Fruit fly (Drosophila melanogaster): ENCODE data around the gene CG32507.

- TF ChIP-seq kay (GFP tag; ENCODE audit: borderline replicate concordance) (no peak), CG5204 (GFP tag; optimal IDR thresholded peaks at IDR 0.05) (no peak), CG7101 (tag; optimal IDR thresholded peaks at IDR 0.05) (no peak), CG7045 (GFP tag; optimal IDR thresholded peaks at IDR 0.05) (no peak), Clk (GFP tag; optimal IDR thresholded peaks at IDR 0.05) (no peak), CG11617 (GFP tag; optimal IDR thresholded peaks at IDR 0.05) (no peak)
Observed at dm6 chrX:20776281-20776680, 4.7 kb downstream of the CG32507 start.
